Fruit fly (Drosophila melanogaster): ENCODE results near the gene CG5612.

dm6 chr3R:27608000-27608399 is 17.8 kb downstream of the CG5612 start:
- no peak for TF ChIP-seq Snoo (tag; optimal IDR thresholded peaks at IDR 0.05)
- TF ChIP-seq EcR (GFP tag; optimal IDR thresholded peaks at IDR 0.05), result no peak
- no peak for TF ChIP-seq fd96Ca (GFP tag; IDR thresholded peaks at IDR 0.05)
- TF ChIP-seq D1 (tag; optimal IDR thresholded peaks at IDR 0.05), result no peak
- TF ChIP-seq rn (GFP tag; IDR thresholded peaks at IDR 0.05), result no peak
- TF ChIP-seq CG4496 (GFP tag; IDR thresholded peaks at IDR 0.05), result no peak
- TF ChIP-seq Pif1A (GFP tag; optimal IDR thresholded peaks at IDR 0.05), result no peak
- TF ChIP-seq CG13204 (GFP tag; optimal IDR thresholded peaks at IDR 0.05), result no peak
- TF ChIP-seq CG32121 (GFP tag; IDR thresholded peaks at IDR 0.05), result no peak
